Worm (Caenorhabditis elegans) whole organism, midembryonic: ENCODE data around the gene str-166.

Experiments used
- T22C8.4 ChIP-seq: fragments of 200-800 bp; sonication (Bioruptor generic); IDR thresholded peaks from 2 replicates; pipeline ENCODE4 v1.3.6; 2022; ENCODE audit warnings: missing genetic modification characterization, missing compliant biosample characterization
- cog-1 ChIP-seq: sonication (generic microtip); optimal IDR thresholded peaks from 2 replicates; lab custom pipeline; 2016; ENCODE audit warnings: missing genetic modification characterization, missing compliant biosample characterization
- flt-1 ChIP-seq: fragments of 200-800 bp; sonication (Bioruptor generic); IDR thresholded peaks from 2 replicates; pipeline ENCODE4 v1.3.6; 2022; ENCODE audit warnings: missing genetic modification characterization, missing compliant biosample characterization
- klf-2 ChIP-seq: fragments of 200-800 bp; sonication (Bioruptor generic); conservative IDR thresholded peaks from 2 replicates; pipeline ENCODE4 v1.3.6; 2022; ENCODE audit warnings: missing genetic modification reagents, missing genetic modification characterization, missing compliant biosample characterization
- med-1 ChIP-seq: sonication (generic microtip); optimal IDR thresholded peaks from 2 replicates; lab custom pipeline; 2017; ENCODE audit warnings: missing genetic modification characterization, mild to moderate bottlenecking, missing compliant biosample characterization, antibody characterized with exemption, missing genetic modification reagents; ENCODE audit not compliant: insufficient read depth
- tab-1 ChIP-seq: fragments of 200-800 bp; sonication (Bioruptor generic); IDR thresholded peaks from 2 replicates; pipeline ENCODE4 v1.3.6; 2022; ENCODE audit warnings: missing genetic modification characterization, missing compliant biosample characterization
- ztf-23 ChIP-seq: fragments of 200-800 bp; sonication (Bioruptor generic); IDR thresholded peaks from 2 replicates; pipeline ENCODE4 v1.3.6; 2022; ENCODE audit warnings: missing genetic modification reagents, missing genetic modification characterization, missing compliant biosample characterization
- ztf-29 ChIP-seq: fragments of 200-800 bp; sonication (Bioruptor generic); IDR thresholded peaks from 2 replicates; pipeline ENCODE4 v1.3.6; 2022; ENCODE audit warnings: missing genetic modification reagents, missing genetic modification characterization, missing compliant biosample characterization

DNA sequence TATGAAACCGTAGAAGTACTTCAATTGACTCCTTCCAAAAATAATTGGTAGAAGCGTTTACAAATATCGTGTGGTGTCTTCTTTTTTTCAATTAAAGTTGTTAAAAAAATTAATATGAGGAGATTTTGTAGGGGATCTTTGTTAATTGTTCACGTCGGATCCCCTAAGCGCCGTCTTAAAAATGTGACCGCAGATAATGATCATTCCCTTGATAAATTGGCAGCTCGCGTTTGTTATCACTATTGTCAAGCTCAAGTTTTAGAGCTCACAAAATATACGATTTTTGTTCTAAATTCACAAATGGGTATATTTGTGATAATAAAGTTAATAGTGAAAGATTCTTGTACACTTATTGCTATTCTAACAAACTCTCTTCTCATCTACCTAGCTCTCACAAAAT is 25.0 kb downstream of the str-166 start, which contains the start of gene str-159:
- TF ChIP-seq tab-1: no peak
- TF ChIP-seq klf-2 (GFP tag; lab: Robert Waterston, UW): no peak
- TF ChIP-seq med-1: no peak
- no peak for TF ChIP-seq T22C8.4 (GFP tag; lab: Robert Waterston, UW)
- no peak for TF ChIP-seq ztf-29 (GFP tag; lab: Robert Waterston, UW)
- no peak for TF ChIP-seq flt-1
- TF ChIP-seq ztf-23: no peak
- TF ChIP-seq cog-1 (tag; lab: Kevin White, UChicago): no peak
